Worm (Caenorhabditis elegans) whole organism, L2 larva: ENCODE results near the gene lgg-2.

Experiments used
- C34F6.9 ChIP-seq: fragments of 150-350 bp; optimal IDR thresholded peaks from 2 replicates; lab custom pipeline; 2014; ENCODE audit warnings: missing biosample characterization, missing genetic modification characterization
- F13H6.1 ChIP-seq: sonication (generic microtip); optimal IDR thresholded peaks from 2 replicates; lab custom pipeline; 2016; ENCODE audit warnings: missing genetic modification characterization, missing compliant biosample characterization
- R02D3.7 ChIP-seq: fragments of 150-350 bp; optimal IDR thresholded peaks from 2 replicates; lab custom pipeline; 2014; ENCODE audit warnings: missing biosample characterization, missing genetic modification characterization
- Y55F3AM.14 ChIP-seq: fragments of 200-800 bp; sonication (Bioruptor generic); optimal IDR thresholded peaks from 2 replicates; lab custom pipeline; 2018; ENCODE audit warnings: mild to moderate bottlenecking, missing genetic modification characterization, missing compliant biosample characterization
- ZK546.5 ChIP-seq: sonication (generic microtip); optimal IDR thresholded peaks from 2 replicates; lab custom pipeline; 2017; ENCODE audit warnings: missing biosample characterization, missing genetic modification characterization
- alr-1 ChIP-seq: fragments of 150-350 bp; optimal IDR thresholded peaks from 2 replicates; lab custom pipeline; 2014; ENCODE audit warnings: missing biosample characterization, missing genetic modification characterization
- aly-2 ChIP-seq: fragments of 150-350 bp; optimal IDR thresholded peaks from 2 replicates; lab custom pipeline; 2014; ENCODE audit warnings: missing biosample characterization, missing genetic modification characterization
- ama-1 ChIP-seq: fragments of 150-350 bp; optimal IDR thresholded peaks from 2 replicates; lab custom pipeline; 2018; ENCODE audit warnings: inconsistent platforms
- blmp-1 ChIP-seq: sonication (generic microtip); optimal IDR thresholded peaks from 2 replicates; lab custom pipeline; 2017; ENCODE audit warnings: missing genetic modification characterization, mild to moderate bottlenecking, missing compliant biosample characterization, antibody characterized with exemption, moderate library complexity; ENCODE audit not compliant: insufficient read depth
- ceh-16 ChIP-seq: fragments of 150-350 bp; optimal IDR thresholded peaks from 2 replicates; lab custom pipeline; 2014; ENCODE audit warnings: missing biosample characterization, missing genetic modification characterization
- ceh-82 ChIP-seq: fragments of 150-350 bp; optimal IDR thresholded peaks from 2 replicates; lab custom pipeline; 2014; ENCODE audit warnings: missing biosample characterization, missing genetic modification characterization
- crh-2 ChIP-seq: sonication (generic microtip); optimal IDR thresholded peaks from 2 replicates; lab custom pipeline; 2017; ENCODE audit warnings: missing biosample characterization, missing genetic modification characterization
- dmd-4 ChIP-seq: sonication (generic microtip); optimal IDR thresholded peaks from 2 replicates; lab custom pipeline; 2017; ENCODE audit warnings: missing biosample characterization, missing genetic modification characterization
- elt-1 ChIP-seq: fragments of 150-350 bp; optimal IDR thresholded peaks from 2 replicates; lab custom pipeline; 2014; ENCODE audit warnings: missing biosample characterization, missing genetic modification characterization
- elt-3 ChIP-seq: sonication (generic microtip); optimal IDR thresholded peaks from 2 replicates; lab custom pipeline; 2017; ENCODE audit warnings: missing biosample characterization, missing genetic modification characterization
- fos-1 ChIP-seq: fragments of 150-350 bp; optimal IDR thresholded peaks from 2 replicates; lab custom pipeline; 2014; ENCODE audit warnings: missing biosample characterization, missing genetic modification characterization
- gmeb-1 ChIP-seq: fragments of 150-350 bp; optimal IDR thresholded peaks from 2 replicates; lab custom pipeline; 2014; ENCODE audit warnings: missing biosample characterization, missing genetic modification characterization
- lin-11 ChIP-seq: fragments of 150-350 bp; sonication (generic microtip); optimal IDR thresholded peaks from 2 replicates; lab custom pipeline; 2014; ENCODE audit warnings: missing biosample characterization, missing genetic modification characterization, inconsistent platforms, mixed read lengths
- lin-13 ChIP-seq: fragments of 150-350 bp; optimal IDR thresholded peaks from 2 replicates; lab custom pipeline; 2014; ENCODE audit warnings: missing biosample characterization, missing genetic modification reagents, missing genetic modification characterization
- lin-39 ChIP-seq: fragments of 150-350 bp; optimal IDR thresholded peaks from 2 replicates; lab custom pipeline; 2014; ENCODE audit warnings: missing biosample characterization, missing genetic modification reagents, missing genetic modification characterization
- lsy-2 ChIP-seq, 2 experiments: fragments of 150-350 bp in 1 of 2; sonication (generic microtip) in 1 of 2; optimal IDR thresholded peaks; 2 replicates each; lab custom pipeline; 2014 to 2017; ENCODE audit warnings: missing biosample characterization in 2 of 2, missing genetic modification characterization in 2 of 2
- mab-5 ChIP-seq: fragments of 150-350 bp; optimal IDR thresholded peaks from 2 replicates; lab custom pipeline; 2014; ENCODE audit warnings: missing biosample characterization, missing genetic modification characterization
- mbf-1 ChIP-seq: sonication (generic microtip); optimal IDR thresholded peaks from 2 replicates; lab custom pipeline; 2017; ENCODE audit warnings: missing biosample characterization, missing genetic modification characterization
- mdl-1 ChIP-seq, 2 experiments: fragments of 150-350 bp in 1 of 2; sonication (generic microtip) in 1 of 2; optimal IDR thresholded peaks; 2 replicates each; lab custom pipeline; 2017; ENCODE audit warnings: missing biosample characterization in 2 of 2, missing genetic modification characterization in 2 of 2
- nhr-10 ChIP-seq: sonication (generic microtip); optimal IDR thresholded peaks from 2 replicates; lab custom pipeline; 2017; ENCODE audit warnings: missing biosample characterization, missing genetic modification characterization
- nhr-11 ChIP-seq: fragments of 150-350 bp; optimal IDR thresholded peaks from 2 replicates; lab custom pipeline; 2014; ENCODE audit warnings: missing biosample characterization, missing genetic modification characterization
- nhr-12 ChIP-seq: fragments of 150-350 bp; optimal IDR thresholded peaks from 2 replicates; lab custom pipeline; 2014; ENCODE audit warnings: missing biosample characterization, missing genetic modification characterization
- nhr-129 ChIP-seq: fragments of 150-350 bp; optimal IDR thresholded peaks from 2 replicates; lab custom pipeline; 2014; ENCODE audit warnings: missing biosample characterization, missing genetic modification characterization
- nhr-21 ChIP-seq: fragments of 150-350 bp; optimal IDR thresholded peaks from 2 replicates; lab custom pipeline; 2014; ENCODE audit warnings: missing biosample characterization, missing genetic modification characterization
- nhr-237 ChIP-seq: fragments of 150-350 bp; optimal IDR thresholded peaks from 2 replicates; lab custom pipeline; 2014; ENCODE audit warnings: missing biosample characterization, missing genetic modification characterization
- nhr-6 ChIP-seq: fragments of 150-350 bp; optimal IDR thresholded peaks from 2 replicates; lab custom pipeline; 2014; ENCODE audit warnings: missing biosample characterization, missing genetic modification characterization
- nhr-77 ChIP-seq: fragments of 150-350 bp; optimal IDR thresholded peaks from 2 replicates; lab custom pipeline; 2014; ENCODE audit warnings: missing biosample characterization, missing genetic modification characterization
- peb-1 ChIP-seq: fragments of 150-350 bp; optimal IDR thresholded peaks from 2 replicates; lab custom pipeline; 2014; ENCODE audit warnings: missing biosample characterization, missing genetic modification characterization
- sem-4 ChIP-seq: fragments of 150-350 bp; optimal IDR thresholded peaks from 2 replicates; lab custom pipeline; 2014; ENCODE audit warnings: missing biosample characterization, missing genetic modification reagents, missing genetic modification characterization
- skn-1 ChIP-seq: sonication (generic microtip); optimal IDR thresholded peaks from 2 replicates; lab custom pipeline; 2017; ENCODE audit warnings: missing biosample characterization, missing genetic modification characterization
- sma-3 ChIP-seq: sonication (generic microtip); optimal IDR thresholded peaks from 2 replicates; lab custom pipeline; 2016; ENCODE audit warnings: missing genetic modification reagents, missing genetic modification characterization, missing compliant biosample characterization
- sma-9 ChIP-seq, 2 experiments: fragments of 150-350 bp in 1 of 2; sonication (generic microtip) in 1 of 2; optimal IDR thresholded peaks; 2 replicates each; lab custom pipeline; 2014 to 2016; ENCODE audit warnings: missing genetic modification characterization in 2 of 2, mild to moderate bottlenecking in 1 of 2, missing biosample characterization in 1 of 2, missing compliant biosample characterization in 1 of 2, missing genetic modification reagents in 1 of 2, moderate library complexity in 1 of 2
- snpc-4 ChIP-seq: fragments of 150-350 bp; optimal IDR thresholded peaks from 2 replicates; lab custom pipeline; 2014; ENCODE audit warnings: missing biosample characterization, missing genetic modification characterization
- unc-39 ChIP-seq: fragments of 150-350 bp; optimal IDR thresholded peaks from 2 replicates; lab custom pipeline; 2014; ENCODE audit warnings: missing biosample characterization, missing genetic modification characterization
- zag-1 ChIP-seq: fragments of 150-350 bp; optimal IDR thresholded peaks from 2 replicates; lab custom pipeline; 2014; ENCODE audit warnings: missing biosample characterization, missing genetic modification characterization
- ztf-1 ChIP-seq: fragments of 200-800 bp; sonication (Bioruptor generic); conservative IDR thresholded peaks from 2 replicates; pipeline ENCODE4 v1.3.6; 2022; ENCODE audit warnings: missing genetic modification characterization, missing compliant biosample characterization
- ztf-11 ChIP-seq: sonication (generic microtip); optimal IDR thresholded peaks from 2 replicates; lab custom pipeline; 2017; ENCODE audit warnings: missing biosample characterization, missing genetic modification characterization

lgg-2 gene

DNA sequence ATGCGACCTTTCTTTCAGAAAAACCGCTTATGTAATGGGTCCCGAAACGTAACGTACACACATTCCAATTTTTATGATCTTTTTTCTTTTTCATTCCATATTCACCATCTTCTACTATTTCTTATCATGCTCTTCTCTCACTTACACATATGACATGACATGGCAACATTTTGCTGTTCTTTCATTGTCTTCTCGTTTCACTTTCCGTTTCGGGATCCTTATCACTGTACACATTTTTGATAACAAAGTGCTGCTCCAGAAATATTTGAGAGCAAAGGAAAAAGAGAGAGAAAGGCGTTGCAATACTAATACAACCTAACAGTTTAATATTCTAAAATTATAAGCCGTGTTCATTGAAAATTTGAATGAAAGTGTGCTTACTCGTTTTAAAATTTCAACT lies 34.6 kb upstream of the lgg-2 start:
- TF ChIP-seq sma-9 (GFP tag; optimal IDR thresholded peaks at IDR 0.05; lab: Kevin White, UChicago) (peak; percentile 69), sma-9 (tag; optimal IDR thresholded peaks at IDR 0.05; lab: Kevin White, UChicago) (no peak), mab-5 (tag; lab: Kevin White, UChicago) (no peak), sma-3 (GFP tag; lab: Kevin White, UChicago) (no peak), ceh-16 (tag; lab: Kevin White, UChicago) (no peak), lin-39 (tag; lab: Kevin White, UChicago) (no peak), peb-1 (tag; lab: Kevin White, UChicago) (no peak), nhr-12 (no peak), skn-1 (tag; lab: Kevin White, UChicago) (no peak), unc-39 (no peak), F13H6.1 (tag; lab: Kevin White, UChicago) (no peak), nhr-11 (tag; lab: Kevin White, UChicago) (no peak), ama-1 (no peak), nhr-6 (no peak), elt-1 (tag; lab: Kevin White, UChicago) (no peak), lin-13 (GFP tag; lab: Kevin White, UChicago) (no peak), R02D3.7 (tag; lab: Kevin White, UChicago) (no peak), nhr-129 (tag; lab: Kevin White, UChicago) (no peak), snpc-4 (tag; lab: Kevin White, UChicago) (no peak), gmeb-1 (tag; lab: Kevin White, UChicago) (peak; percentile 21), elt-3 (tag; lab: Kevin White, UChicago) (no peak), dmd-4 (tag; lab: Kevin White, UChicago) (no peak), lin-11 (tag; lab: Kevin White, UChicago) (no peak), Y55F3AM.14 (GFP tag; lab: Kevin White, UChicago) (no peak), mbf-1 (no peak), crh-2 (tag; lab: Kevin White, UChicago) (peak; percentile 57), alr-1 (tag; lab: Kevin White, UChicago) (no peak), nhr-10 (tag; lab: Kevin White, UChicago) (no peak), ceh-82 (tag; lab: Kevin White, UChicago) (no peak), ztf-11 (tag; lab: Kevin White, UChicago) (no peak), nhr-237 (tag; lab: Kevin White, UChicago) (no peak), fos-1 (tag; lab: Kevin White, UChicago) (peak; percentile 97), sem-4 (tag; lab: Kevin White, UChicago) (no peak), blmp-1 (no peak)
- TF ChIP-seq, all 48 proteins: peak for 4

DNA sequence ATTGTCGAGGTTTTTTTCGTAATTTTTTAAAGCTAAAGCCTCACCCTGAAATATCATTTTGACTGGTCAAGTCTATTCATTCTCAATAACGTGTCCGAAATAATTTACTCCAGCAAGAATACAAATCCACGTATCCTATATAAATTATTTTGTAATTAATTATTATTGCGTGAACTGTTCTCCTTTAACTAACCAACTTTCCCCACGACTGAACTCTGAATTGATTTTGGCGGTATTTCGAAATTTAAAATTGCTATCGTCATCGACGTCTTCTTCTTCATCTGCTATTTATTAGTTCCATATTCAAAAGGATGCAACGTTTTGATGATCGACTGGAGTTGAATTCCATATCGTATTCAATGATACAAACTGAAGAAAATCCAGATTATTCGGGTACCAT lies 30.7 kb upstream of the lgg-2 start, which contains the start of the genes aqp-3 and Y69E1A.8:
aqp-3 (minus strand) TSS at position 101 of the 400 bp plus-strand sequence.
Y69E1A.8 (plus strand) TSS at position 246 of the 400 bp plus-strand sequence.
- TF ChIP-seq snpc-4 (tag; lab: Kevin White, UChicago) (no peak), lsy-2 (tag; optimal IDR thresholded peaks at IDR 0.05; lab: Kevin White, UChicago) (no peak), zag-1 (tag; lab: Kevin White, UChicago) (no peak), mdl-1 (tag; optimal IDR thresholded peaks at IDR 0.05; lab: Kevin White, UChicago) (no peak), nhr-10 (tag; lab: Kevin White, UChicago) (no peak), unc-39 (no peak), aly-2 (tag; lab: Kevin White, UChicago) (no peak), nhr-129 (tag; lab: Kevin White, UChicago) (no peak), nhr-77 (tag; lab: Kevin White, UChicago) (no peak), peb-1 (tag; lab: Kevin White, UChicago) (no peak), ZK546.5 (no peak), ceh-16 (tag; lab: Kevin White, UChicago) (no peak), ztf-1 (GFP tag; lab: Robert Waterston, UW) (no peak), ama-1 (no peak), C34F6.9 (no peak), nhr-21 (no peak), lin-11 (tag; lab: Kevin White, UChicago) (no peak)
